Fruit fly (Drosophila melanogaster): ENCODE measurements around the gene Cip4.

DNA sequence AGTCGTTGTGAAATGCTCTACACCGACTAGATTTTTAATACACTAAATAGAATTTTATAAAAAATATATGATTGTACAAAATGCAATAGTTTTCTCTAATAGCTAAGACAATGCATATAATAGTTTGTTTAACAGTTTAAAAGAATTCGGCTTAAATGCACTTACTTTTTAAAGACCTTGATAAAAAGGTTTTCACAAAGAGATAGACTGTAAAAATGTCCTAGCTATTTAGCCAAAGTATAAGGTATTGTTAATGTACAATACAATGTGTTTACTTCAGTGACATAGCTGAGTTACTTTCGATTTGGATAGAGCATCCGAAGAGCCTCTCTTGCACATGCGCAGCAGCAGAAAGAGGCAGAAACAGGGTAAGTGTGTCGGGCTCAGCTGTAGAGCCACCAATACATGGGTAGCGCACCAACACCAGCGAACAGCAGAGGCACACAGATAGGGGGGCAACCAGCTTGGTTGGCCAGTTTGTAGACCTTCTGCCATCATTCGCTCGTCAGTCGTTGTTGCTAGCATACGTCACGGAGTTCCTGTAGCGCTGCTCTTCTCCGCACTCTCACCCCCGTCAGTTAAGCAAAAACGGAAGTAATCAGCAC, 42.9 kb upstream of the Cip4 start, which contains the start of gene TP53INP:
- TF ChIP-seq psq (GFP tag; optimal IDR thresholded peaks at IDR 0.05) = peak; percentile 88
- peak; percentile 70 for TF ChIP-seq dmrt93B (GFP tag; optimal IDR thresholded peaks at IDR 0.05)
- TF ChIP-seq OdsH (GFP tag; optimal IDR thresholded peaks at IDR 0.05) = peak; percentile 80
- TF ChIP-seq Myc (optimal IDR thresholded peaks at IDR 0.05) = no peak
- TF ChIP-seq Hnf4 (GFP tag; optimal IDR thresholded peaks at IDR 0.05) = peak; percentile 65
- peak; percentile 85 for TF ChIP-seq h (GFP tag; optimal IDR thresholded peaks at IDR 0.05)
- no peak for TF ChIP-seq pan (optimal IDR thresholded peaks at IDR 0.05)
- TF ChIP-seq usp (GFP tag; optimal IDR thresholded peaks at IDR 0.05) = no peak
- TF ChIP-seq Hr78 (GFP tag; optimal IDR thresholded peaks at IDR 0.05) = no peak
- TF ChIP-seq dl (GFP tag; optimal IDR thresholded peaks at IDR 0.05; ENCODE audit: insufficient read depth in 1 of 2, partially characterized antibody in 2 of 2) = peak in 1 of 2 experiments; percentile 42
- peak; percentile 57 for TF ChIP-seq Dif (GFP tag; optimal IDR thresholded peaks at IDR 0.05; ENCODE audit: partially characterized antibody)
- TF ChIP-seq Sp1 (GFP tag; optimal IDR thresholded peaks at IDR 0.05) = peak; percentile 88
- TF ChIP-seq rgr (GFP tag; optimal IDR thresholded peaks at IDR 0.05) = peak; percentile 82
- peak; percentile 30 for TF ChIP-seq Rel (GFP tag; optimal IDR thresholded peaks at IDR 0.05)
- TF ChIP-seq Rel (tag; optimal IDR thresholded peaks at IDR 0.05) = peak; percentile 26

All from whole organism, wandering third instar larva.